Fruit fly (Drosophila melanogaster): Measurements from ENCODE around the gene CG7781.

Gene CG7781

DNA sequence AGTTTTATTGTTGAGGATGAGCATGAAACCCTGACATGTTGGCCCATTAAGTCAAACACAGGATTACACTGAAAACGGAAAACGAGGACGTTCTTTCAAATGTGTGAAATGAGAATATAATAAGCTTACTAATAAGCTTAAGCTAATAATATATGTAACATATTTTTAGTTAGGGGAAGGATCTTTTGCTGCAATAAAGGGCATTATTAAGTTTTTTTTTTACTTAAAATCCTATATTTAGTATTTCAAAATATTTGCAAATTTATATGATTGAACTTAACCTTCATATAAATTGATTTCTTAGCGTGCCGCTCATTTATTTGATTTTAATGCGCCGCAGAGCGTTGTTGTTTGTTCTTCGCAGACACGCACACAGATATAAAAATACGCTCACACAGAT is 8.0 kb upstream of the CG7781 start:
- TF ChIP-seq EcR (GFP tag; optimal IDR thresholded peaks at IDR 0.05) (no peak), usp (GFP tag; optimal IDR thresholded peaks at IDR 0.05) (no peak), Dll (optimal IDR thresholded peaks at IDR 0.05) (no peak), pan (optimal IDR thresholded peaks at IDR 0.05) (no peak), CG8478 (optimal IDR thresholded peaks at IDR 0.05) (no peak), psq (optimal IDR thresholded peaks at IDR 0.05) (no peak)

dm6 chr2L:8328526-8329097 is 3.4 kb upstream of the CG7781 start:
- no peak for TF ChIP-seq pan (optimal IDR thresholded peaks at IDR 0.05)
- TF ChIP-seq CG8478 (optimal IDR thresholded peaks at IDR 0.05): no peak
- TF ChIP-seq usp (GFP tag; optimal IDR thresholded peaks at IDR 0.05): no peak
- no peak for TF ChIP-seq psq (optimal IDR thresholded peaks at IDR 0.05)
- no peak for TF ChIP-seq Dll (optimal IDR thresholded peaks at IDR 0.05)
- no peak for TF ChIP-seq EcR (GFP tag; optimal IDR thresholded peaks at IDR 0.05)

- TF ChIP-seq psq (optimal IDR thresholded peaks at IDR 0.05): no peak
- TF ChIP-seq usp (GFP tag; optimal IDR thresholded peaks at IDR 0.05): no peak
Measured at dm6 chr2L:8327783-8328327, 2.6 kb upstream of the CG7781 start.

dm6 chr2L:8327272-8327555 is 2.0 kb upstream of the CG7781 start, which contains the start of gene CG14275:
TSS of gene CG14275 (plus strand) at chr2L:8327456.
- TF ChIP-seq Dll (optimal IDR thresholded peaks at IDR 0.05) (no peak), CG8478 (optimal IDR thresholded peaks at IDR 0.05) (no peak), usp (GFP tag; optimal IDR thresholded peaks at IDR 0.05) (no peak), EcR (GFP tag; optimal IDR thresholded peaks at IDR 0.05) (no peak), psq (optimal IDR thresholded peaks at IDR 0.05) (no peak), pan (optimal IDR thresholded peaks at IDR 0.05) (no peak)

DNA sequence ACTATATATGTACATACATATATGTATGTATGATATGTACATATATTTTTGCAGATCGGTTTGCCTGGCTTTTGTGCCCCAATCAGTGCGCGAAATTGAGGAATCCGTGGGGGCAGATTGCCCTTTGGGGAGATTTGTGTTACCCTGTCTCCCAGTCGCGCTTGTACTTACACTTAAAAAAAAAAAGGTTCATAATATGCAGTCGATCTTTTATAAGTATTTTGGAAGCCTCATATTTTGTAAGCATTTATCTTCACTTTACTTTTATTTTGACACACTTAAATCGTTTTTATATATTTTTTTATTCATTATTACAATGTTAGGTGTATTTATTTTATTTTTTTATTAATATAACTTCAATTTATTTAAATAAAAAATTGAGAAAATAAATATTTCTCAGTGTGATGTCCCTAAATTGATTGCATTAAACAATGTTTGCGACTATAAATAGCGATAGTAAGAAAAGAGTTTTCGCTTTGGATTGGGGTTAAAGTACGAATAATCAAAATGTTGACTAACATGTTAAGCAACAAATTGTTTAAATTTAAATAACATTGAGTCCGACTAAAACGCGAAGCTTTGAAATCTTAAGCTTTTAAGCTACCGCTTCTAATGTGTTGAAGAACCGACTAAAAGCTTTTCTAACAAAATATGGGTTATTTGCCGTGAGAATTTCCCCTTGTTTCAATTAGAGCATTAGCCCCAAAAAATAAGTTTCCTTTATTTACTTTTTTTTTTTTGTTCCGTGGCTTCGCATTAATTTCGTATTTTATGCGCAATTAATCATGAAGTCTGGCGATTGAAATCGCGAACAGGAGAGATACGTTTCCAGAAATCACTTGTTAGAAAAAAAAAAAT is 1.4 kb upstream of the CG7781 start:
- TF ChIP-seq pan (optimal IDR thresholded peaks at IDR 0.05) (no peak), Dll (optimal IDR thresholded peaks at IDR 0.05) (no peak), psq (optimal IDR thresholded peaks at IDR 0.05) (no peak), CG8478 (optimal IDR thresholded peaks at IDR 0.05) (no peak), EcR (GFP tag; optimal IDR thresholded peaks at IDR 0.05) (no peak), usp (GFP tag; optimal IDR thresholded peaks at IDR 0.05) (no peak)

DNA sequence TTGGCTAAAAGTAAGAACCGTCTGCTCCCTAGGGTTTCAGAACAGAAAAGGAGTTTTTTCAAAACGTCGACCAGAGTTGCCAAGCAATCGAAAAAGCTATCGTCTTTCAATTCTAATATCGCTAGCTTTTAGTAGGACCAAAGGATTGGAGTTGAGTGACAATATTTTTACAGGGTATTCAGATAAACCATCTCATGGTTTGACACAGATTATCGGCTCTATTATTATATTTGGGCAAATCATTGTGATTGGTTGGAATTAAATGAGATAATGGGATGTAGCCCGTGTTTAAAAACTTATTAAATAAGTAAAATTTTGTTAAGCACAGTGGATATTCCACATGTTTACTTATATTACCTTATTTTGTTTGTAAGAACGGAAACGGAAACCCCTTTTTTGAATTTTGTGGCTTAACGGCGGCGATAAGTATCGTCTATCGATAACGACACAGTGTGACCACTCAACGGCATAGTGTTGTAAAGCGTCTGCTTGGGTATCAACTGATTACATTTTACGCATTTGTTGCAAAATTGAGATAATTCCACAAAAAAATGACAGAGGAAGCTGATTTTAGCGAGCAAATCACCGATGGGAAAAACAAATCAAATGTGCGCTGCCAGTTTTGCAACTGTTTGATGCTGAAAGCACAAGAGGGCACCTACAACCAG is 5.2 kb downstream of the CG7781 start, which contains the start of the genes mtsh and strat:
TSS of gene mtsh (minus strand) at position 51 of the 668 bp plus-strand sequence.
TSS of gene strat (plus strand) at position 471 of the 668 bp plus-strand sequence.
- TF ChIP-seq psq (optimal IDR thresholded peaks at IDR 0.05) (no peak), EcR (GFP tag; optimal IDR thresholded peaks at IDR 0.05) (no peak), Dll (optimal IDR thresholded peaks at IDR 0.05) (no peak)

DNA sequence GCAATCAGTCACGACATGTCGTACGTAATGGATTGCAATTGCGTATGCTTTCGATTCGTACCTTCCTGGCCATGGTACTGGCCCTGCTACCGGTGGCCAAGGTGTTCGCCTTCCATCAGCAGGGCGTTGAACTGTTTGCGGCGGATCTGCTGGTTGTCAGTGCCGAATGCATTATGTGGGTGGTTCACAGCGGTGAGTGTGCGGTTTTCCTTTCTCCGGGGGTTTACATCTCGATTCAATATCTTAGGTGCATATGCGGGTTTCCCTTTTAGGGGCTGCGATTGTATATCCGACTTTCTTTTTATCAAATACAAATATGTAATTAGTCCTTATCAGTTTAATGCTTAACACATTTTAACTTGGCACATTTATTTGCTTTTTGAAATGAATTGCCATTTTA is 13.5 kb downstream of the CG7781 start:
- TF ChIP-seq Dll (optimal IDR thresholded peaks at IDR 0.05) (no peak), psq (optimal IDR thresholded peaks at IDR 0.05) (no peak), CG8478 (optimal IDR thresholded peaks at IDR 0.05) (no peak), EcR (GFP tag; optimal IDR thresholded peaks at IDR 0.05) (no peak), usp (GFP tag; optimal IDR thresholded peaks at IDR 0.05) (no peak), pan (optimal IDR thresholded peaks at IDR 0.05) (no peak)

- TF ChIP-seq usp (GFP tag; optimal IDR thresholded peaks at IDR 0.05): no peak
- TF ChIP-seq Dll (optimal IDR thresholded peaks at IDR 0.05): no peak
- TF ChIP-seq EcR (GFP tag; optimal IDR thresholded peaks at IDR 0.05): no peak
- TF ChIP-seq pan (optimal IDR thresholded peaks at IDR 0.05): no peak
- TF ChIP-seq CG8478 (optimal IDR thresholded peaks at IDR 0.05): no peak
- TF ChIP-seq psq (optimal IDR thresholded peaks at IDR 0.05): no peak
Measured at dm6 chr2L:8311091-8311490, 14.1 kb downstream of the CG7781 start, which contains the start of the genes CG7810 and CG7806. TSS of gene CG7810 (minus strand) at chr2L:8311195. TSS of gene CG7806 (plus strand) at chr2L:8311399.

dm6 chr2L:8307817-8308551 is 17.2 kb downstream of the CG7781 start, which contains the start of the genes Ostgamma and Mettl14:
TSS of gene Ostgamma (minus strand) at chr2L:8308192.
TSS of gene Mettl14 (plus strand) at chr2L:8308427.
- TF ChIP-seq pan (optimal IDR thresholded peaks at IDR 0.05) (no peak), Dll (optimal IDR thresholded peaks at IDR 0.05) (no peak), psq (optimal IDR thresholded peaks at IDR 0.05) (no peak), CG8478 (optimal IDR thresholded peaks at IDR 0.05) (no peak), usp (GFP tag; optimal IDR thresholded peaks at IDR 0.05) (no peak), EcR (GFP tag; optimal IDR thresholded peaks at IDR 0.05) (no peak)

DNA sequence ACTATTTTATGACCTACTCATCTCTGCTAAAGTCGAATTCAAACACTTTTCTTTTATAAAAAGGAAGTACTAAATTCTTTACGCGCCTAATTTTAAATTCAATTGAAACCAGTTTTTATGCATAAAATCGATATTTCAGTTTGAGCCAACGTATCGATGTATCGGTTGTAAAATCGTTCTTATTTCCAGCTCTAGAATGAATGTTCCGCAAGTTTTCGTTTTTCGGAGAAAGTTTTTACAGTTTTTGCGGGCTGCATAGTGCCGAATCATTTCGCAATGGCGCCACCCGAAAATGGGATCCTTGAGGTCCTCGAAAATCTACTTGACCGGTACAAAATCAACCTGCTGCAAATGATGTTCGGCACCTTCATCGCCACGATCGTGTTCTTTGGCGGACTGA is 19.8 kb downstream of the CG7781 start, which contains the start of gene CG7840:
TSS of gene CG7840 (plus strand) at position 178 of the 400 bp plus-strand sequence.
- no peak for TF ChIP-seq pan (optimal IDR thresholded peaks at IDR 0.05)
- no peak for TF ChIP-seq CG8478 (optimal IDR thresholded peaks at IDR 0.05)
- TF ChIP-seq Dll (optimal IDR thresholded peaks at IDR 0.05): no peak
- TF ChIP-seq EcR (GFP tag; optimal IDR thresholded peaks at IDR 0.05): no peak
- no peak for TF ChIP-seq usp (GFP tag; optimal IDR thresholded peaks at IDR 0.05)
- no peak for TF ChIP-seq psq (optimal IDR thresholded peaks at IDR 0.05)

DNA sequence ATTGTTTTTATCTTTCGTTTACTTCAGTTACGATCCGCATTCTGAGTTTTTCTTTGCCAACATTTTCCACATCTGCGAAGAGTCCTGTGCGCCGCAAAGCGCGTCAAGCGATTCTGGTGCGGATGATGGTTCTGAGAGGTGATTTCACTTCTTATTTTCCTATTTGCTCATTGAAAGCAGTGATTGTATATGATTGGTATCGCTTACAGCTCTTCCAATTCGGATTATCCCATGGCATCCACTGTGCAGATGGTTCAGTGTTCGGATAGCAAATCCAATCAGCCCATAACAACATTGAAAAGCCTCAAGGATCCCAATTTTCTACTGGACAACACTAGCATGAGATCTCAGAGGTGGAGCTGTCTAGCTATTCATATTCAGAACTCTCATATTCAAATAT is 20.6 kb downstream of the CG7781 start:
- TF ChIP-seq Dll (optimal IDR thresholded peaks at IDR 0.05): no peak
- TF ChIP-seq EcR (GFP tag; optimal IDR thresholded peaks at IDR 0.05): no peak
- TF ChIP-seq CG8478 (optimal IDR thresholded peaks at IDR 0.05): no peak
- TF ChIP-seq usp (GFP tag; optimal IDR thresholded peaks at IDR 0.05): no peak
- no peak for TF ChIP-seq pan (optimal IDR thresholded peaks at IDR 0.05)
- no peak for TF ChIP-seq psq (optimal IDR thresholded peaks at IDR 0.05)

All from whole organism.